Worm (Caenorhabditis elegans) whole organism, late embryonic: ENCODE measurements around the gene Y17G9B.8.

Source experiments
- K02D7.2 ChIP-seq: sonication (generic microtip); optimal IDR thresholded peaks from 2 replicates; lab custom pipeline; 2017; ENCODE audit warnings: mild to moderate bottlenecking, missing genetic modification characterization, missing compliant biosample characterization
- ahr-1 ChIP-seq: sonication (generic microtip); optimal IDR thresholded peaks from 2 replicates; lab custom pipeline; 2016; ENCODE audit warnings: missing genetic modification characterization, missing compliant biosample characterization
- ceh-18 ChIP-seq: sonication (generic microtip); optimal IDR thresholded peaks from 2 replicates; lab custom pipeline; 2016; ENCODE audit warnings: missing genetic modification characterization, missing compliant biosample characterization
- ceh-24 ChIP-seq: sonication (generic microtip); optimal IDR thresholded peaks from 2 replicates; lab custom pipeline; 2016; ENCODE audit warnings: mild to moderate bottlenecking, missing genetic modification characterization, missing compliant biosample characterization
- ceh-34 ChIP-seq: sonication (generic microtip); optimal IDR thresholded peaks from 2 replicates; lab custom pipeline; 2016; ENCODE audit warnings: mild to moderate bottlenecking, missing genetic modification characterization, missing compliant biosample characterization
- ceh-48 ChIP-seq: sonication (generic microtip); optimal IDR thresholded peaks from 2 replicates; lab custom pipeline; 2016; ENCODE audit warnings: missing genetic modification characterization, inconsistent platforms, missing compliant biosample characterization
- ceh-9 ChIP-seq: sonication (generic microtip); optimal IDR thresholded peaks from 2 replicates; lab custom pipeline; 2016; ENCODE audit warnings: mild to moderate bottlenecking, missing genetic modification characterization, inconsistent platforms, missing compliant biosample characterization
- dmd-4 ChIP-seq: sonication (generic microtip); optimal IDR thresholded peaks from 2 replicates; lab custom pipeline; 2016; ENCODE audit warnings: borderline replicate concordance, missing genetic modification characterization, missing compliant biosample characterization
- elt-2 ChIP-seq: sonication (generic microtip); optimal IDR thresholded peaks from 2 replicates; lab custom pipeline; 2016; ENCODE audit warnings: missing genetic modification reagents, missing genetic modification characterization, missing compliant biosample characterization
- eyg-1 ChIP-seq: sonication (generic microtip); optimal IDR thresholded peaks from 2 replicates; lab custom pipeline; 2016; ENCODE audit warnings: missing genotype, missing genetic modification characterization, missing compliant biosample characterization
- gmeb-2 ChIP-seq: sonication (generic microtip); optimal IDR thresholded peaks from 2 replicates; lab custom pipeline; 2016; ENCODE audit warnings: missing genetic modification characterization, inconsistent platforms, missing compliant biosample characterization
- hlh-13 ChIP-seq: fragments of 200-800 bp; sonication (Bioruptor generic); optimal IDR thresholded peaks from 2 replicates; lab custom pipeline; 2018; ENCODE audit warnings: mild to moderate bottlenecking, missing genetic modification characterization, missing compliant biosample characterization
- hlh-30 ChIP-seq: sonication (generic microtip); optimal IDR thresholded peaks from 2 replicates; lab custom pipeline; 2017; ENCODE audit warnings: antibody characterized with exemption, missing genetic modification characterization, missing compliant biosample characterization; ENCODE audit not compliant: insufficient read depth
- hlh-8 ChIP-seq: sonication (generic microtip); optimal IDR thresholded peaks from 2 replicates; lab custom pipeline; 2016; ENCODE audit warnings: missing genotype, missing genetic modification characterization, missing compliant biosample characterization
- lin-11 ChIP-seq: fragments of 200-800 bp; sonication (Bioruptor generic); optimal IDR thresholded peaks from 2 replicates; lab custom pipeline; 2018; ENCODE audit warnings: mild to moderate bottlenecking, missing genetic modification characterization, missing compliant biosample characterization
- madf-2 ChIP-seq: sonication (generic microtip); optimal IDR thresholded peaks from 2 replicates; lab custom pipeline; 2017; ENCODE audit warnings: missing genetic modification characterization, missing compliant biosample characterization
- mec-3 ChIP-seq: sonication (generic microtip); optimal IDR thresholded peaks from 2 replicates; lab custom pipeline; 2016; ENCODE audit warnings: borderline replicate concordance, missing genetic modification characterization, missing compliant biosample characterization
- nfya-1 ChIP-seq: sonication (generic microtip); optimal IDR thresholded peaks from 2 replicates; lab custom pipeline; 2017; ENCODE audit warnings: missing genetic modification characterization, mild to moderate bottlenecking, missing compliant biosample characterization, antibody characterized with exemption, moderate library complexity
- nhr-11 ChIP-seq: fragments of 150-350 bp; optimal IDR thresholded peaks from 2 replicates; lab custom pipeline; 2014; ENCODE audit warnings: missing biosample characterization, missing genetic modification characterization
- nhr-232 ChIP-seq: sonication (generic microtip); optimal IDR thresholded peaks from 2 replicates; lab custom pipeline; 2016; ENCODE audit warnings: missing genetic modification characterization, missing compliant biosample characterization
- npax-4 ChIP-seq: sonication (generic microtip); optimal IDR thresholded peaks from 2 replicates; lab custom pipeline; 2016; ENCODE audit warnings: missing genetic modification characterization, missing compliant biosample characterization
- pag-3 ChIP-seq: sonication (generic microtip); optimal IDR thresholded peaks from 2 replicates; lab custom pipeline; 2016; ENCODE audit warnings: missing compliant biosample characterization, missing genetic modification characterization, borderline replicate concordance
- pax-1 ChIP-seq: fragments of 150-350 bp; optimal IDR thresholded peaks from 2 replicates; lab custom pipeline; 2014; ENCODE audit warnings: missing biosample characterization, missing genetic modification characterization
- pha-2 ChIP-seq: sonication (generic microtip); optimal IDR thresholded peaks from 2 replicates; lab custom pipeline; 2017; ENCODE audit warnings: mild to moderate bottlenecking, missing genetic modification characterization, missing compliant biosample characterization
- ref-2 ChIP-seq: sonication (generic microtip); optimal IDR thresholded peaks from 2 replicates; lab custom pipeline; 2016; ENCODE audit warnings: missing genetic modification characterization, missing compliant biosample characterization
- tbx-2 ChIP-seq: sonication (generic microtip); optimal IDR thresholded peaks from 2 replicates; lab custom pipeline; 2016; ENCODE audit warnings: missing genetic modification characterization, missing compliant biosample characterization
- unc-42 ChIP-seq: sonication (generic microtip); optimal IDR thresholded peaks from 2 replicates; lab custom pipeline; 2016; ENCODE audit warnings: missing genotype, missing genetic modification characterization, missing compliant biosample characterization
- ztf-16 ChIP-seq: sonication (generic microtip); optimal IDR thresholded peaks from 2 replicates; lab custom pipeline; 2017; ENCODE audit warnings: missing genetic modification characterization, missing compliant biosample characterization

Gene Y17G9B.8

ce11 chrIV:4795111-4795510 lies 36.5 kb upstream of the Y17G9B.8 start (continued):
- TF ChIP-seq pax-1 (tag; lab: Kevin White, UChicago): no peak

- TF ChIP-seq elt-2: no peak
These were observed 30.8 kb upstream of the Y17G9B.8 start, which contains the start of gene R11E3.1 for ce11 chrIV:4789445-4789844. Gene R11E3.1, plus strand, starts transcription at chrIV:4789745.

DNA sequence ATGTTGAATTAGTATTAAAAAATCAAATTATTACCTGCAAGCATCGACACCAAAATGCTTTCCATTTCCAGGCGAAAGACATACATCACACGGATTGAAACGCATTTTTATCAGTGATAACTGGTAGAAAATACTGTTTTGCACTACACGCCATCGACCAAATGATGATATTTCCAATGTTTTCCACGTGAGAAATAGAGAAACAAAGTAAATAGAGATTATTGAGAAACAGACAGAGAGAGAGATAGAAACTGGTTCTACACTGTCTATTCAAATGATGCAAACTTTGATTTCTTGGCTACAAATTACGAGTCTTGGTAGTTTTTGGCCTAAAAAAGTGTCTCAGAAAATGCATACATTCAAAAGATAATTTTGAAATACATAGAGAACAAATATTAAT lies 29.7 kb upstream of the Y17G9B.8 start, which contains the start of gene nhr-104:
nhr-104 (minus strand) TSS at position 361 of the 400 bp plus-strand sequence.
- TF ChIP-seq elt-2 (peak; percentile 29), ceh-24 (tag; lab: Kevin White, UChicago) (no peak)

- peak; percentile 19 for TF ChIP-seq gmeb-2 (tag; lab: Kevin White, UChicago)
These were observed 26.0 kb upstream of the Y17G9B.8 start for ce11 chrIV:4784687-4785086.

ce11 chrIV:4781123-4781522 lies 22.5 kb upstream of the Y17G9B.8 start:
- TF ChIP-seq ztf-16 (tag; lab: Kevin White, UChicago) (no peak), nfya-1 (tag; lab: Kevin White, UChicago) (peak; percentile 4), pag-3 (tag; lab: Kevin White, UChicago) (no peak), madf-2 (tag; lab: Kevin White, UChicago) (peak; percentile 15), ceh-18 (peak; percentile 3), elt-2 (peak; percentile 23)

DNA sequence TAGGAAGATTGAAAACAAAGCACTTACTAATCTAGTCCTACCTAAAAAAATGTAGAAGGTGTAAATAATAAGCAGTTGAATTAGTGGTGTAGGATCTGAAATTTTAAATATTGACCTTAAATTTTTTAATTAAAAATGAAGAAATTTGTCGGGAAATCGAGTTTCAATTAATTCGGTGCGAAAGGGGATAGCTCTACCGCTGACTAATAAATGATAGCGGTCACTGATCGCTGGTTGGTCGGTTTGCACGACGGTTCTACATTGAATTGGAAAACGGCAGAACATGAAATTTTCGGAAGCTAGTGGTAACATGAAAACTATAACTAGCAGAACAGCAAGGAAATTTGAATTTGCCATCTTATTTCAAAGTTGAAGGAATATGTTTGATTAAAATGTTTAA lies 21.5 kb upstream of the Y17G9B.8 start, which contains the start of gene set-15:
set-15 (minus strand) TSS at position 101 of the 400 bp plus-strand sequence.
- TF ChIP-seq ceh-48 (tag; lab: Kevin White, UChicago) (no peak), dmd-4 (tag; lab: Kevin White, UChicago) (no peak), K02D7.2 (tag; lab: Kevin White, UChicago) (no peak), npax-4 (tag; lab: Kevin White, UChicago) (no peak), hlh-8 (tag; lab: Kevin White, UChicago) (no peak), hlh-13 (GFP tag; lab: Kevin White, UChicago) (no peak), unc-42 (tag; lab: Kevin White, UChicago) (no peak), gmeb-2 (tag; lab: Kevin White, UChicago) (no peak), ceh-34 (tag; lab: Kevin White, UChicago) (no peak), nhr-11 (tag; lab: Kevin White, UChicago) (no peak), ahr-1 (tag; lab: Kevin White, UChicago) (no peak), ref-2 (no peak), ceh-9 (no peak), madf-2 (tag; lab: Kevin White, UChicago) (no peak)
- TF ChIP-seq, all 69 proteins: peak for 0

DNA sequence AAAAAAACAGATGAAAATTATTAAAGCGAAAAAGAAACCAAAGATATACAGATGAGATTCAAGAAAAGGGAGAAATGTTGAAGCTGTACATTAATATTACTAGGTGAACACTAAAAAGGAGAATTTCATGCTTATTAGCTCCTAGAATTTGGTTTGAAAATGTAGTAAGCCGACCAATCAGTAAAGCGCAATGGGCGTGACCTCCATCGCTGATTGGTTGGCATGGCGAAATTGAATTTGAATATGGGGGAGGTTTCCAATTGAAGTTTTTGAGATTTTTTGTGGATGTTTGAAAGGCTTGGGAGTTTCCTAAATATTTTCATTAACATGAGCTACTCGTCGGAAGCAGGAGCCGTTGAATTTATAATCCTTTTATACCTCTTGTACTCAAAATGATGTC lies 17.9 kb upstream of the Y17G9B.8 start:
- TF ChIP-seq hlh-30 (tag; lab: Kevin White, UChicago) (no peak), tbx-2 (tag; lab: Kevin White, UChicago) (no peak), lin-11 (tag; lab: Kevin White, UChicago) (no peak), ztf-16 (tag; lab: Kevin White, UChicago) (no peak), nhr-232 (no peak), nfya-1 (tag; lab: Kevin White, UChicago) (peak; percentile 96)

- TF ChIP-seq eyg-1: no peak
- TF ChIP-seq ceh-18: no peak
- no peak for TF ChIP-seq pha-2
- no peak for TF ChIP-seq mec-3 (tag; lab: Kevin White, UChicago)
These were observed 17.4 kb upstream of the Y17G9B.8 start, which contains the start of gene R11E3.19 for ce11 chrIV:4776001-4776400. Gene R11E3.19, minus strand, starts transcription at chrIV:4776101.
